Worm (Caenorhabditis elegans): ENCODE measurements around the gene F57C2.4.

The F57C2.4 gene

DNA sequence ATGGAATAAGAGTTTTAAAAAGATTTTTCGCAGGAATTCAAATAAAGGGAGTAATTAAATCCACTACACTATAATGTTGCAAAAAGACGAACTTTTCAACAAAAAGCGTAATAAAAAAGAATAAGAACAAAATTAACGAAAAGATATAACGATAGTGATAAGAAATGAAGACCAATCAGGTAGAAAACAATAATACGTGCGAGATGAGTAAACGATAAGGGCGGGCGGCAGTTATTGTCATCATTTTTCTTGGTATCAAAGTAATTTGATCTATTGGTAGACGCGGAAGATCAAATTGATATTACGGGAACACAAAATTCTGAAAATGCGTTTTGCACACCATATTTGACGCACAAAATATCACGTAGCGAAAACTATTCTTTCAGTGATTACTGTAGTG lies 30.6 kb upstream of the F57C2.4 start:
- TF ChIP-seq lin-11 (tag; optimal IDR thresholded peaks at IDR 0.05) (no peak), elt-2 (tag; optimal IDR thresholded peaks at IDR 0.05) (peak; percentile 85)

DNA sequence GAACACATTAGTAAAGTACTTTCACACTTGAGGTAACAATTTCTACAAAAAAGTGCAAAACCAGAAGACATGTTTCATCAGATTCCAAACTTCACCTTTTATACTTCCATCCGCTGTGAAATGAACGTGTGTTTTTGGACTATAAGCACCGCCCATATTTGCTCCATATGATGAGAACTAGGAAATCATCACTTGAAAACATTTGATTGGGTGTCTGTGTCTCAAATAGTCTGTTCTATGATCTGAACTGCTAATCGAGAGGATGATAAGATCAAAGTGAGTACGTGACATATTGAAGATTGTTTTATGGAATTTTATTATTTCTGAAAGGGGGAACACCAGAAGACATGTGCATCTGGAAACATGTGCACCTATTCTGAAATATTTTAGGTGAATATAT lies 29.8 kb upstream of the F57C2.4 start:
- TF ChIP-seq pha-2 (tag; optimal IDR thresholded peaks at IDR 0.05) (no peak), ceh-30 (tag; optimal IDR thresholded peaks at IDR 0.05) (no peak), Y22D7AL.16 (tag; optimal IDR thresholded peaks at IDR 0.05) (no peak), dmd-4 (tag; optimal IDR thresholded peaks at IDR 0.05; ENCODE audit: borderline replicate concordance) (no peak), ceh-6 (GFP tag; optimal IDR thresholded peaks at IDR 0.05) (no peak), C38D4.7 (GFP tag; optimal IDR thresholded peaks at IDR 0.05) (no peak), ttx-3 (tag; optimal IDR thresholded peaks at IDR 0.05) (no peak), mec-3 (tag; optimal IDR thresholded peaks at IDR 0.05; ENCODE audit: borderline replicate concordance) (no peak), unc-86 (tag; optimal IDR thresholded peaks at IDR 0.05) (no peak), pha-4 (tag; optimal IDR thresholded peaks at IDR 0.05) (no peak), ceh-34 (tag; optimal IDR thresholded peaks at IDR 0.05) (no peak), syd-9 (tag; optimal IDR thresholded peaks at IDR 0.05) (no peak), che-1 (tag; optimal IDR thresholded peaks at IDR 0.05) (no peak), ceh-45 (GFP tag; IDR thresholded peaks at IDR 0.05) (no peak), sdc-2 (tag; optimal IDR thresholded peaks at IDR 0.05) (no peak), fax-1 (tag; optimal IDR thresholded peaks at IDR 0.05) (no peak), nhr-232 (tag; optimal IDR thresholded peaks at IDR 0.05) (no peak), tbx-7 (tag; optimal IDR thresholded peaks at IDR 0.05) (no peak), lin-11 (tag; optimal IDR thresholded peaks at IDR 0.05) (no peak), zip-5 (tag; optimal IDR thresholded peaks at IDR 0.05) (no peak)

DNA sequence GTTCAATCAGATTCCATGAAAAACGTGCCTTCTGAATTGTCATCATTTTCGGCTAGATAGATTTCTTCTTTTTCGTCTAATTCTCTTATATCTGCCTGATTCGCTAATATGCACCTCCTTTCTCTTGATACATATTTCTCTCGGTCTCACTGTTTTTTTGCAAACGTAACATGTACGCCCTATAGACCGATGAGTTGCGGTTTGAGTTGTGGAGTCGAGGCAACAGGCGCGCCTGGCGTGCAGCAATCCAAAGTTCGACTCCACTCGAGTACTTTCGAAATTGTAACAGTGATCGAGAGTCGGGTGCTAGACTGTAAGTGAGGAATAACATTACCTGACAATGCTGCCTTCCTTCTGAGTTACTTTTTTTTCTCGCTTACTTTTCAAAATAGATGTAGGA lies 28.3 kb upstream of the F57C2.4 start:
- TF ChIP-seq ref-2 (tag; optimal IDR thresholded peaks at IDR 0.05) (peak; percentile 83), elt-2 (tag; optimal IDR thresholded peaks at IDR 0.05) (peak; percentile 93), gmeb-2 (tag; optimal IDR thresholded peaks at IDR 0.05) (peak; percentile 86), ceh-30 (tag; optimal IDR thresholded peaks at IDR 0.05) (peak; percentile 73), eyg-1 (tag; optimal IDR thresholded peaks at IDR 0.05) (peak; percentile 83), zip-5 (tag; optimal IDR thresholded peaks at IDR 0.05) (peak; percentile 68), hlh-8 (tag; optimal IDR thresholded peaks at IDR 0.05) (peak; percentile 63), ceh-34 (tag; optimal IDR thresholded peaks at IDR 0.05) (peak; percentile 86), ceh-2 (tag; optimal IDR thresholded peaks at IDR 0.05) (peak; percentile 66), unc-55 (GFP tag; optimal IDR thresholded peaks at IDR 0.05) (no peak), pha-2 (tag; optimal IDR thresholded peaks at IDR 0.05) (peak; percentile 88), K09A11.1 (tag; optimal IDR thresholded peaks at IDR 0.05; ENCODE audit: insufficient read depth) (peak; percentile 89), ztf-16 (tag; optimal IDR thresholded peaks at IDR 0.05) (peak; percentile 94), hlh-15 (tag; optimal IDR thresholded peaks at IDR 0.05) (peak; percentile 71), Y22D7AL.16 (tag; optimal IDR thresholded peaks at IDR 0.05) (peak; percentile 71), pqm-1 (tag; optimal IDR thresholded peaks at IDR 0.05) (peak; percentile 90), lim-6 (tag; optimal IDR thresholded peaks at IDR 0.05) (no peak), dmd-4 (tag; optimal IDR thresholded peaks at IDR 0.05; ENCODE audit: borderline replicate concordance) (peak; percentile 75), T23F11.4 (GFP tag; optimal IDR thresholded peaks at IDR 0.05) (peak; percentile 74), K02D7.2 (tag; optimal IDR thresholded peaks at IDR 0.05) (peak; percentile 82), C08G9.2 (tag; optimal IDR thresholded peaks at IDR 0.05) (peak; percentile 83), ceh-19 (GFP tag; optimal IDR thresholded peaks at IDR 0.05) (peak; percentile 82), ceh-22 (tag; optimal IDR thresholded peaks at IDR 0.05) (peak; percentile 35), odd-2 (tag; optimal IDR thresholded peaks at IDR 0.05) (peak; percentile 58), lin-11 (tag; optimal IDR thresholded peaks at IDR 0.05) (peak; percentile 80), ceh-9 (tag; optimal IDR thresholded peaks at IDR 0.05) (peak; percentile 43), ceh-14 (tag; optimal IDR thresholded peaks at IDR 0.05) (peak; percentile 70), fkh-10 (GFP tag; optimal IDR thresholded peaks at IDR 0.05) (no peak), fax-1 (tag; optimal IDR thresholded peaks at IDR 0.05) (peak; percentile 68), unc-86 (tag; optimal IDR thresholded peaks at IDR 0.05) (peak; percentile 72), fkh-6 (tag; optimal IDR thresholded peaks at IDR 0.05) (peak; percentile 85), rnt-1 (tag; optimal IDR thresholded peaks at IDR 0.05) (peak; percentile 96), F13H6.1 (tag; optimal IDR thresholded peaks at IDR 0.05) (peak; percentile 73), pag-3 (tag; optimal IDR thresholded peaks at IDR 0.05; ENCODE audit: borderline replicate concordance) (peak; percentile 4), pros-1 (tag; optimal IDR thresholded peaks at IDR 0.05) (peak; percentile 15), npax-4 (tag; optimal IDR thresholded peaks at IDR 0.05) (peak; percentile 69), pha-4 (tag; optimal IDR thresholded peaks at IDR 0.05) (no peak), sox-4 (tag; optimal IDR thresholded peaks at IDR 0.05) (peak; percentile 80), che-1 (tag; optimal IDR thresholded peaks at IDR 0.05) (peak; percentile 86)

Data from whole organism, late embryonic.